Fruit fly (Drosophila melanogaster): ENCODE data around the gene Sfp84E.

Gene Sfp84E

dm6 chr3R:8027203-8027688 lies 47.1 kb upstream of the Sfp84E start (continued):
- TF ChIP-seq danr (GFP tag; IDR thresholded peaks at IDR 0.05) (peak; percentile 50; the same call in 1 of the 2 replicates), seq (GFP tag; IDR thresholded peaks at IDR 0.05) (peak; percentile 50), slp2 (GFP tag; optimal IDR thresholded peaks at IDR 0.05) (no peak), CG18476 (GFP tag; optimal IDR thresholded peaks at IDR 0.05) (peak; percentile 64), CG32532 (GFP tag; IDR thresholded peaks at IDR 0.05) (peak; percentile 69), HLH4C (GFP tag; IDR thresholded peaks at IDR 0.05; ENCODE audit: partially characterized antibody) (no peak), repo (GFP tag; optimal IDR thresholded peaks at IDR 0.05) (no peak), ham (GFP tag; IDR thresholded peaks at IDR 0.05) (no peak), CTCF (GFP tag; optimal IDR thresholded peaks at IDR 0.05) (peak; percentile 23), CG13624 (GFP tag; optimal IDR thresholded peaks at IDR 0.05) (no peak), sug (tag; optimal IDR thresholded peaks at IDR 0.05) (no peak), bcd (GFP tag; optimal IDR thresholded peaks at IDR 0.05) (peak; percentile 81), ci (GFP tag; IDR thresholded peaks at IDR 0.05) (peak; percentile 56; the same call in 1 of the 3 replicates), NfI (GFP tag; optimal IDR thresholded peaks at IDR 0.05) (peak; percentile 91), CG17385 (GFP tag; optimal IDR thresholded peaks at IDR 0.05) (peak; percentile 92), CG3281 (GFP tag; optimal IDR thresholded peaks at IDR 0.05) (peak; percentile 86), CG7745 (tag; optimal IDR thresholded peaks at IDR 0.05) (no peak), shn (GFP tag; optimal IDR thresholded peaks at IDR 0.05) (peak; percentile 1), CG6765 (GFP tag; optimal IDR thresholded peaks at IDR 0.05) (peak; percentile 68), CG9876 (GFP tag; optimal IDR thresholded peaks at IDR 0.05) (peak; percentile 14), Lim3 (GFP tag; IDR thresholded peaks at IDR 0.05) (no peak), CG4820 (GFP tag; optimal IDR thresholded peaks at IDR 0.05) (no peak), B-H1 (GFP tag; IDR thresholded peaks at IDR 0.05) (peak; percentile 41; the same call in 2 of the 3 replicates), NC2α (GFP tag; optimal IDR thresholded peaks at IDR 0.05) (no peak), CG2875 (GFP tag; optimal IDR thresholded peaks at IDR 0.05) (peak; percentile 89), Hsf (GFP tag; optimal IDR thresholded peaks at IDR 0.05) (peak; percentile 48), CG7372 (GFP tag; IDR thresholded peaks at IDR 0.05) (peak; percentile 57; the same call in 1 of the 2 replicates), CG8089 (GFP tag; optimal IDR thresholded peaks at IDR 0.05) (no peak), esg (GFP tag; conservative IDR thresholded peaks at IDR 0.05) (peak; percentile 81), CG11398 (GFP tag; optimal IDR thresholded peaks at IDR 0.05) (no peak), CG7786 (GFP tag; optimal IDR thresholded peaks at IDR 0.05) (no peak), fd3F (GFP tag; optimal IDR thresholded peaks at IDR 0.05) (peak; percentile 88), amos (GFP tag; IDR thresholded peaks at IDR 0.05; ENCODE audit: partially characterized antibody) (no peak), CG15269 (tag; optimal IDR thresholded peaks at IDR 0.05) (peak; percentile 93), caup (GFP tag; optimal IDR thresholded peaks at IDR 0.05; ENCODE audit: severe bottlenecking) (peak; percentile 79), CkIIα-i1 (GFP tag; IDR thresholded peaks at IDR 0.05) (no peak), Awh (GFP tag; IDR thresholded peaks at IDR 0.05) (peak; percentile 61), da (GFP tag; optimal IDR thresholded peaks at IDR 0.05) (peak; percentile 4), CG11696 (GFP tag; IDR thresholded peaks at IDR 0.05) (peak; percentile 35; the same call in 1 of the 2 replicates), CG14965 (GFP tag; optimal IDR thresholded peaks at IDR 0.05; ENCODE audit: borderline replicate concordance) (no peak), CG6254 (GFP tag; optimal IDR thresholded peaks at IDR 0.05) (peak; percentile 76), hkb (optimal IDR thresholded peaks at IDR 0.05) (no peak), hkb (GFP tag; IDR thresholded peaks at IDR 0.05) (peak; percentile 87), nmo (GFP tag; optimal IDR thresholded peaks at IDR 0.05) (peak; percentile 92), CG30403 (GFP tag; optimal IDR thresholded peaks at IDR 0.05) (peak; percentile 85), CG32767 (GFP tag; IDR thresholded peaks at IDR 0.05) (peak; percentile 82), CG6272 (GFP tag; IDR thresholded peaks at IDR 0.05) (no peak), CG10366 (GFP tag; IDR thresholded peaks at IDR 0.05) (peak; percentile 81), CG9437 (GFP tag; optimal IDR thresholded peaks at IDR 0.05) (peak; percentile 94), CG6813 (GFP tag; optimal IDR thresholded peaks at IDR 0.05) (peak; percentile 74), row (GFP tag; IDR thresholded peaks at IDR 0.05) (peak; percentile 93), Nf-YA (GFP tag; IDR thresholded peaks at IDR 0.05) (no peak)
